Worm (Caenorhabditis elegans) whole organism, late embryonic: ENCODE data around the gene lron-7.

Experiments
- C08G9.2 ChIP-seq: sonication (generic microtip); optimal IDR thresholded peaks from 2 replicates; lab custom pipeline; 2016; ENCODE audit warnings: mild to moderate bottlenecking, missing genetic modification characterization, moderate library complexity, missing compliant biosample characterization
- C38D4.7 ChIP-seq: fragments of 200-800 bp; sonication (Bioruptor generic); optimal IDR thresholded peaks from 2 replicates; lab custom pipeline; 2018; ENCODE audit warnings: mild to moderate bottlenecking, missing genetic modification characterization, moderate library complexity, missing compliant biosample characterization
- F13H6.1 ChIP-seq: sonication (generic microtip); optimal IDR thresholded peaks from 2 replicates; lab custom pipeline; 2016; ENCODE audit warnings: missing genetic modification characterization, missing compliant biosample characterization
- K09A11.1 ChIP-seq: sonication (generic microtip); optimal IDR thresholded peaks from 2 replicates; lab custom pipeline; 2017; ENCODE audit warnings: antibody characterized with exemption, mild to moderate bottlenecking, missing genetic modification characterization, missing compliant biosample characterization; ENCODE audit not compliant: insufficient read depth
- Y22D7AL.16 ChIP-seq: sonication (generic microtip); optimal IDR thresholded peaks from 2 replicates; lab custom pipeline; 2016; ENCODE audit warnings: missing genetic modification characterization, missing compliant biosample characterization
- ahr-1 ChIP-seq: sonication (generic microtip); optimal IDR thresholded peaks from 2 replicates; lab custom pipeline; 2016; ENCODE audit warnings: missing genetic modification characterization, missing compliant biosample characterization
- ceh-14 ChIP-seq: sonication (generic microtip); optimal IDR thresholded peaks from 2 replicates; lab custom pipeline; 2016; ENCODE audit warnings: missing genotype, missing genetic modification characterization, missing compliant biosample characterization
- ceh-18 ChIP-seq: sonication (generic microtip); optimal IDR thresholded peaks from 2 replicates; lab custom pipeline; 2016; ENCODE audit warnings: missing genetic modification characterization, missing compliant biosample characterization
- ceh-2 ChIP-seq: sonication (generic microtip); optimal IDR thresholded peaks from 2 replicates; lab custom pipeline; 2016; ENCODE audit warnings: missing genotype, missing genetic modification characterization, missing compliant biosample characterization
- ceh-22 ChIP-seq: sonication (generic microtip); optimal IDR thresholded peaks from 2 replicates; lab custom pipeline; 2017; ENCODE audit warnings: missing biosample characterization, missing genetic modification characterization
- ceh-30 ChIP-seq: fragments of 150-350 bp; optimal IDR thresholded peaks from 2 replicates; lab custom pipeline; 2014; ENCODE audit warnings: missing biosample characterization, missing genetic modification characterization
- ceh-31 ChIP-seq: sonication (generic microtip); optimal IDR thresholded peaks from 2 replicates; lab custom pipeline; 2016; ENCODE audit warnings: missing genetic modification characterization, missing compliant biosample characterization
- ceh-34 ChIP-seq: sonication (generic microtip); optimal IDR thresholded peaks from 2 replicates; lab custom pipeline; 2016; ENCODE audit warnings: mild to moderate bottlenecking, missing genetic modification characterization, missing compliant biosample characterization
- ceh-45 ChIP-seq: fragments of 200-800 bp; sonication (Bioruptor generic); IDR thresholded peaks from 2 replicates; pipeline ENCODE4 v1.3.6; 2022; ENCODE audit warnings: missing genetic modification reagents, missing genetic modification characterization, missing compliant biosample characterization
- ceh-48 ChIP-seq: sonication (generic microtip); optimal IDR thresholded peaks from 2 replicates; lab custom pipeline; 2016; ENCODE audit warnings: missing genetic modification characterization, inconsistent platforms, missing compliant biosample characterization
- dmd-4 ChIP-seq: sonication (generic microtip); optimal IDR thresholded peaks from 2 replicates; lab custom pipeline; 2016; ENCODE audit warnings: borderline replicate concordance, missing genetic modification characterization, missing compliant biosample characterization
- dve-1 ChIP-seq: sonication (generic microtip); optimal IDR thresholded peaks from 2 replicates; lab custom pipeline; 2017; ENCODE audit warnings: antibody characterized with exemption, mild to moderate bottlenecking, missing genetic modification characterization, missing compliant biosample characterization
- elt-2 ChIP-seq: sonication (generic microtip); optimal IDR thresholded peaks from 2 replicates; lab custom pipeline; 2016; ENCODE audit warnings: missing genetic modification reagents, missing genetic modification characterization, missing compliant biosample characterization
- elt-4 ChIP-seq: sonication (generic microtip); optimal IDR thresholded peaks from 2 replicates; lab custom pipeline; 2016; ENCODE audit warnings: missing genetic modification characterization, missing compliant biosample characterization
- ets-4 ChIP-seq: sonication (generic microtip); optimal IDR thresholded peaks from 2 replicates; lab custom pipeline; 2016; ENCODE audit warnings: missing genetic modification characterization, missing compliant biosample characterization
- eyg-1 ChIP-seq: sonication (generic microtip); optimal IDR thresholded peaks from 2 replicates; lab custom pipeline; 2016; ENCODE audit warnings: missing genotype, missing genetic modification characterization, missing compliant biosample characterization
- fkh-10 ChIP-seq: fragments of 150-350 bp; optimal IDR thresholded peaks from 2 replicates; lab custom pipeline; 2014; ENCODE audit warnings: missing biosample characterization, missing genetic modification reagents, missing genetic modification characterization
- hlh-30 ChIP-seq: sonication (generic microtip); optimal IDR thresholded peaks from 2 replicates; lab custom pipeline; 2017; ENCODE audit warnings: antibody characterized with exemption, missing genetic modification characterization, missing compliant biosample characterization; ENCODE audit not compliant: insufficient read depth
- hlh-6 ChIP-seq: sonication (generic microtip); optimal IDR thresholded peaks from 2 replicates; lab custom pipeline; 2016; ENCODE audit warnings: missing genotype, missing genetic modification characterization, missing compliant biosample characterization
- madf-2 ChIP-seq: sonication (generic microtip); optimal IDR thresholded peaks from 2 replicates; lab custom pipeline; 2017; ENCODE audit warnings: missing genetic modification characterization, missing compliant biosample characterization
- nfya-1 ChIP-seq: sonication (generic microtip); optimal IDR thresholded peaks from 2 replicates; lab custom pipeline; 2017; ENCODE audit warnings: missing genetic modification characterization, mild to moderate bottlenecking, missing compliant biosample characterization, antibody characterized with exemption, moderate library complexity
- nhr-232 ChIP-seq: sonication (generic microtip); optimal IDR thresholded peaks from 2 replicates; lab custom pipeline; 2016; ENCODE audit warnings: missing genetic modification characterization, missing compliant biosample characterization
- npax-4 ChIP-seq: sonication (generic microtip); optimal IDR thresholded peaks from 2 replicates; lab custom pipeline; 2016; ENCODE audit warnings: missing genetic modification characterization, missing compliant biosample characterization
- odd-2 ChIP-seq: sonication (generic microtip); optimal IDR thresholded peaks from 2 replicates; lab custom pipeline; 2017; ENCODE audit warnings: antibody characterized with exemption, mild to moderate bottlenecking, missing genetic modification characterization, missing compliant biosample characterization
- pag-3 ChIP-seq: sonication (generic microtip); optimal IDR thresholded peaks from 2 replicates; lab custom pipeline; 2016; ENCODE audit warnings: missing compliant biosample characterization, missing genetic modification characterization, borderline replicate concordance
- pat-9 ChIP-seq: fragments of 200-800 bp; sonication (Bioruptor generic); optimal IDR thresholded peaks from 2 replicates; lab custom pipeline; 2018; ENCODE audit warnings: mild to moderate bottlenecking, missing genetic modification characterization, moderate library complexity, missing compliant biosample characterization
- pha-2 ChIP-seq: sonication (generic microtip); optimal IDR thresholded peaks from 2 replicates; lab custom pipeline; 2017; ENCODE audit warnings: mild to moderate bottlenecking, missing genetic modification characterization, missing compliant biosample characterization
- pha-4 ChIP-seq: fragments of 150-350 bp; optimal IDR thresholded peaks from 2 replicates; lab custom pipeline; 2018; ENCODE audit warnings: missing biosample characterization, missing genetic modification reagents, missing genetic modification characterization
- pqm-1 ChIP-seq: sonication (generic microtip); optimal IDR thresholded peaks from 2 replicates; lab custom pipeline; 2016; ENCODE audit warnings: missing genetic modification characterization, missing compliant biosample characterization
- pros-1 ChIP-seq: fragments of 150-350 bp; optimal IDR thresholded peaks from 2 replicates; lab custom pipeline; 2014; ENCODE audit warnings: missing biosample characterization, missing genetic modification reagents, missing genetic modification characterization
- ref-2 ChIP-seq: sonication (generic microtip); optimal IDR thresholded peaks from 2 replicates; lab custom pipeline; 2016; ENCODE audit warnings: missing genetic modification characterization, missing compliant biosample characterization
- rnt-1 ChIP-seq: sonication (generic microtip); optimal IDR thresholded peaks from 2 replicates; lab custom pipeline; 2016; ENCODE audit warnings: missing genetic modification characterization, missing compliant biosample characterization
- sox-2 ChIP-seq: fragments of 200-800 bp; sonication (Bioruptor generic); IDR thresholded peaks from 2 replicates; pipeline ENCODE4 v1.3.6; 2022; ENCODE audit warnings: missing genetic modification reagents, missing genetic modification characterization, missing compliant biosample characterization
- sox-4 ChIP-seq: sonication (generic microtip); optimal IDR thresholded peaks from 2 replicates; lab custom pipeline; 2017; ENCODE audit warnings: mild to moderate bottlenecking, missing genetic modification characterization, inconsistent platforms, missing compliant biosample characterization
- syd-9 ChIP-seq: sonication (generic microtip); optimal IDR thresholded peaks from 2 replicates; lab custom pipeline; 2016; ENCODE audit warnings: mild to moderate bottlenecking, missing genetic modification characterization, moderate library complexity, missing compliant biosample characterization
- tbx-2 ChIP-seq: sonication (generic microtip); optimal IDR thresholded peaks from 2 replicates; lab custom pipeline; 2016; ENCODE audit warnings: missing genetic modification characterization, missing compliant biosample characterization
- tbx-7 ChIP-seq: sonication (generic microtip); optimal IDR thresholded peaks from 2 replicates; lab custom pipeline; 2016; ENCODE audit warnings: missing genotype, missing genetic modification characterization, missing compliant biosample characterization
- unc-3 ChIP-seq, 2 experiments: fragments of 200-800 bp in 1 of 2; sonication (Bioruptor generic) in 1 of 2; sonication (generic microtip) in 1 of 2; conservative IDR thresholded peaks in 1 of 2; optimal IDR thresholded peaks in 1 of 2; 2 replicates each; pipeline versions ENCODE4 v1.3.6 to Lab custom; 2016 to 2022; ENCODE audit warnings: missing compliant biosample characterization in 2 of 2, missing genetic modification characterization in 2 of 2, missing genetic modification reagents in 1 of 2
- unc-42 ChIP-seq: sonication (generic microtip); optimal IDR thresholded peaks from 2 replicates; lab custom pipeline; 2016; ENCODE audit warnings: missing genotype, missing genetic modification characterization, missing compliant biosample characterization
- unc-55 ChIP-seq: sonication (generic microtip); optimal IDR thresholded peaks from 2 replicates; lab custom pipeline; 2017; ENCODE audit warnings: missing biosample characterization, missing genetic modification reagents, missing genetic modification characterization
- unc-86 ChIP-seq: sonication (generic microtip); optimal IDR thresholded peaks from 2 replicates; lab custom pipeline; 2016; ENCODE audit warnings: missing genetic modification characterization, missing compliant biosample characterization
- zip-5 ChIP-seq: sonication (generic microtip); optimal IDR thresholded peaks from 2 replicates; lab custom pipeline; 2016; ENCODE audit warnings: missing genetic modification characterization, missing compliant biosample characterization
- ztf-16 ChIP-seq: sonication (generic microtip); optimal IDR thresholded peaks from 2 replicates; lab custom pipeline; 2017; ENCODE audit warnings: missing genetic modification characterization, missing compliant biosample characterization

lron-7 gene

DNA sequence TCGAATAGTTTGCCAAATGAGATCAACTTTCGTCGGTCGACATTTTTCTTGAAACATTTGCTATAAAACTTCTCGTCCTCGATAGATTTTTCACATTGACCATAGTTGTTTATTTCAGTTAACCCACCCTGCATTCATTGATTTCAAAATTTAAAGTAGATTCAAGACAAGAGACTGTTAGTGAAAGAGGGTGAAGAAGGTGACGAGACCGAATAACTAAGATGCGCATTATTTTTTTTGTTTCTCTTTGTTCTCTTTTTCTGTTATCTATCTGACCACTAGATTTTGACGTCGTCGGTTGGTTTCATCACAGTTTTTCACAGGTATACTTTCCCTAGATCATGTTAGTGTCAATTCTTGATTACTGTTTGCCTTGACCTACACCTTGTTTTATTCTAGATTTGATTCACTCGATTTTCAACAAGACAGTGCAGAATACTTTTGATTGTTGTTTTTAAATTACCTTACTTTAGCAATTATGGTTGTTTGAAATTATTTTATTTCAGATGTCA, 38.8 kb downstream of the lron-7 start, which contains the start of gene ttr-30:
Gene ttr-30, plus strand, starts transcription at position 265 of the 512 bp plus-strand sequence.
- TF ChIP-seq zip-5 (tag; lab: Kevin White, UChicago) = no peak
- TF ChIP-seq syd-9 (tag; lab: Kevin White, UChicago) = no peak
- TF ChIP-seq dmd-4 (tag; lab: Kevin White, UChicago) = no peak
- TF ChIP-seq fkh-10 = no peak
- no peak for TF ChIP-seq pag-3 (tag; lab: Kevin White, UChicago)
- no peak for TF ChIP-seq F13H6.1 (tag; lab: Kevin White, UChicago)
- TF ChIP-seq madf-2 (tag; lab: Kevin White, UChicago) = no peak
- TF ChIP-seq rnt-1 (tag; lab: Kevin White, UChicago) = no peak
- no peak for TF ChIP-seq ceh-34 (tag; lab: Kevin White, UChicago)
- TF ChIP-seq ceh-22 (tag; lab: Kevin White, UChicago) = no peak
- TF ChIP-seq pat-9 (tag; lab: Kevin White, UChicago) = no peak
- no peak for TF ChIP-seq eyg-1
- no peak for TF ChIP-seq ets-4 (tag; lab: Kevin White, UChicago)
- no peak for TF ChIP-seq ceh-2 (tag; lab: Kevin White, UChicago)
- TF ChIP-seq ahr-1 = no peak
- no peak for TF ChIP-seq ceh-48 (tag; lab: Kevin White, UChicago)
- no peak for TF ChIP-seq dve-1 (tag; lab: Kevin White, UChicago)
- TF ChIP-seq Y22D7AL.16 (tag; lab: Kevin White, UChicago) = no peak
- TF ChIP-seq unc-86 (tag; lab: Kevin White, UChicago) = no peak
- no peak for TF ChIP-seq pha-2 (tag; lab: Kevin White, UChicago)
- TF ChIP-seq, all 69 proteins: peak for 0

- TF ChIP-seq pha-2 (tag; lab: Kevin White, UChicago) = no peak
- TF ChIP-seq nhr-232 = no peak
- no peak for TF ChIP-seq ztf-16 (tag; lab: Kevin White, UChicago)
- TF ChIP-seq ceh-14 (tag; lab: Kevin White, UChicago) = peak; percentile 41
- TF ChIP-seq unc-3 (GFP tag; conservative IDR thresholded peaks at IDR 0.05; lab: Robert Waterston, UW) = peak; percentile 23; the same call in 1 of the 2 replicates
- peak; percentile 17 for TF ChIP-seq unc-3 (tag; optimal IDR thresholded peaks at IDR 0.05; lab: Kevin White, UChicago)
- no peak for TF ChIP-seq fkh-10
- no peak for TF ChIP-seq odd-2 (tag; lab: Kevin White, UChicago)
- TF ChIP-seq nfya-1 = peak; percentile 90
- no peak for TF ChIP-seq K09A11.1 (tag; lab: Kevin White, UChicago)
- peak; percentile 63 for TF ChIP-seq ceh-34 (tag; lab: Kevin White, UChicago)
- TF ChIP-seq C08G9.2 = no peak
- no peak for TF ChIP-seq pha-4 (tag; lab: Kevin White, UChicago)
- peak; percentile 86 for TF ChIP-seq tbx-2 (tag; lab: Kevin White, UChicago)
- TF ChIP-seq tbx-7 (tag; lab: Kevin White, UChicago) = no peak
- TF ChIP-seq ceh-45 = no peak
- TF ChIP-seq npax-4 = no peak
- TF ChIP-seq hlh-30 (tag; lab: Kevin White, UChicago) = peak; percentile 100
- no peak for TF ChIP-seq sox-4 (tag; lab: Kevin White, UChicago)
- peak; percentile 48 for TF ChIP-seq unc-55 (GFP tag; lab: Kevin White, UChicago)
- peak; percentile 88 for TF ChIP-seq ceh-18 (tag; lab: Kevin White, UChicago)
- TF ChIP-seq ceh-48 (tag; lab: Kevin White, UChicago) = peak; percentile 22
- no peak for TF ChIP-seq ceh-30 (tag; lab: Kevin White, UChicago)
- TF ChIP-seq elt-4 (tag; lab: Kevin White, UChicago) = no peak
- TF ChIP-seq pqm-1 = peak; percentile 63
- no peak for TF ChIP-seq hlh-6 (tag; lab: Kevin White, UChicago)
- peak; percentile 82 for TF ChIP-seq ref-2 (tag; lab: Kevin White, UChicago)
- TF ChIP-seq madf-2 (tag; lab: Kevin White, UChicago) = peak; percentile 51
- TF ChIP-seq ceh-31 (tag; lab: Kevin White, UChicago) = peak; percentile 93
- TF ChIP-seq ceh-2 (tag; lab: Kevin White, UChicago) = peak; percentile 19
- TF ChIP-seq unc-42 (tag; lab: Kevin White, UChicago) = peak; percentile 71
- peak; percentile 91 for TF ChIP-seq pros-1 (tag; lab: Kevin White, UChicago)
- no peak for TF ChIP-seq ceh-22 (tag; lab: Kevin White, UChicago)
- TF ChIP-seq sox-2 (GFP tag; lab: Robert Waterston, UW) = peak; percentile 17; the same call in 1 of the 2 replicates
- TF ChIP-seq dve-1 (tag; lab: Kevin White, UChicago) = peak; percentile 80
- TF ChIP-seq ahr-1 = peak; percentile 7
- no peak for TF ChIP-seq C38D4.7 (GFP tag; lab: Kevin White, UChicago)
- TF ChIP-seq elt-2 (tag; lab: Kevin White, UChicago) = peak; percentile 62
These were observed 42.4 kb downstream of the lron-7 start, which contains the start of gene epg-7 for ce11 chrX:7334302-7334724. Gene epg-7, plus strand, starts transcription at chrX:7334714.
